Worm (Caenorhabditis elegans) whole organism, L3 larva: ENCODE data around the gene klf-3.

Experiments used
- fos-1 ChIP-seq: fragments of 150-350 bp; optimal IDR thresholded peaks from 2 replicates; lab custom pipeline; 2014; ENCODE audit warnings: missing biosample characterization, missing genetic modification characterization
- jun-1 ChIP-seq: fragments of 150-350 bp; optimal IDR thresholded peaks from 2 replicates; lab custom pipeline; 2014; ENCODE audit warnings: missing biosample characterization, missing genetic modification reagents, missing genetic modification characterization
- mdl-1 ChIP-seq: fragments of 150-350 bp; optimal IDR thresholded peaks from 2 replicates; lab custom pipeline; 2014; ENCODE audit warnings: missing biosample characterization, missing genetic modification characterization
- zag-1 ChIP-seq: fragments of 150-350 bp; optimal IDR thresholded peaks from 2 replicates; lab custom pipeline; 2014; ENCODE audit warnings: missing biosample characterization, missing genetic modification characterization

ce11 chrII:6631995-6632394, 15.3 kb downstream of the klf-3 start:
- TF ChIP-seq mdl-1 (tag; lab: Kevin White, UChicago) = no peak
- TF ChIP-seq fos-1 (tag; lab: Kevin White, UChicago) = no peak
- TF ChIP-seq jun-1 (tag; lab: Kevin White, UChicago) = no peak
- no peak for TF ChIP-seq zag-1 (tag; lab: Kevin White, UChicago)
